Fruit fly (Drosophila melanogaster): Measurements from ENCODE around the gene Proc-R.

The Proc-R gene

DNA sequence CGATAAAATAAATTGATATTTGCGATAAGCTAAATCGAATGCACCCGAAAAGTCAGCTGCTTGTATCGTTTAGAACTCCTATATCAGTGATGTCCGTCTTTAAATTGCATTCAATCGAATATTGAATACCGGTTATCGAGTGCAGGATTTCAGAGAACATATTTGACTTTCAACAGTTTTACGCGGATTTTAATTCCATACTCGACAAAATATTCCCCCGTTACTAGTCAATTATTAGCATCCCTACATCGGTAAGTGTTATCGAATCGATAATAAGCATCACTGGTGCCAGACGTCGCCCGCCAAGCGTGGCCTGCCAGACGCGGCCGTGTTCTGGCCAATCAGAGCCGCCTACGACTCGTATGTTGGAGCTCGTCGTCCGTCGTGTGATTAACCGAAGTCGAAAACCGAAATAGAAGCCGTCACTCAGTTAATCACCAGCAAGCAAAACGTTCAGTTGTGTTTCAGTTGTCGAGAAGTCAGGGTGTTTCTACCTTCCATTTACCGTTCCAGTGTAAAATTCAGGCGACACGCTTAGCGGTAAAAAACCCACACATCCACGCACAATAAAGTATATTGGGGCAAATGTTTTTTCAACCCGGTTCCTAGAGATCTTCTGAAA is 19.8 kb upstream of the Proc-R start, which contains the start of gene ctp (continued):
- TF ChIP-seq CG11093 (GFP tag; IDR thresholded peaks at IDR 0.05) (no peak), CG13123 (GFP tag; optimal IDR thresholded peaks at IDR 0.05) (no peak), CG10979 (tag; optimal IDR thresholded peaks at IDR 0.05) (peak; percentile 28), knrl (GFP tag; IDR thresholded peaks at IDR 0.05; ENCODE audit: partially characterized antibody) (peak; percentile 38), Dfd (GFP tag; optimal IDR thresholded peaks at IDR 0.05) (no peak), CG18476 (GFP tag; optimal IDR thresholded peaks at IDR 0.05) (no peak), lab (GFP tag; optimal IDR thresholded peaks at IDR 0.05) (peak; percentile 65), CG1602 (GFP tag; optimal IDR thresholded peaks at IDR 0.05) (no peak), Myb (GFP tag; optimal IDR thresholded peaks at IDR 0.05) (peak; percentile 49), CrebB (tag; optimal IDR thresholded peaks at IDR 0.05) (peak; percentile 71), seq (GFP tag; IDR thresholded peaks at IDR 0.05) (peak; percentile 56; the same call in 1 of the 2 replicates), hth (optimal IDR thresholded peaks at IDR 0.05) (no peak), CG10431 (GFP tag; optimal IDR thresholded peaks at IDR 0.05) (peak; percentile 9), corto (GFP tag; optimal IDR thresholded peaks at IDR 0.05) (no peak), vfl (GFP tag; optimal IDR thresholded peaks at IDR 0.05) (peak; percentile 40), wor (GFP tag; IDR thresholded peaks at IDR 0.05) (no peak), CG12071 (GFP tag; optimal IDR thresholded peaks at IDR 0.05) (no peak), CG30431 (GFP tag; optimal IDR thresholded peaks at IDR 0.05) (no peak), CG42726 (GFP tag; IDR thresholded peaks at IDR 0.05; ENCODE audit: partially characterized antibody) (peak; percentile 64; the same call in 1 of the 2 replicates), pb (GFP tag; optimal IDR thresholded peaks at IDR 0.05) (no peak), Taf1 (GFP tag; IDR thresholded peaks at IDR 0.05) (no peak), bowl (GFP tag; IDR thresholded peaks at IDR 0.05) (no peak), fu2 (GFP tag; optimal IDR thresholded peaks at IDR 0.05) (peak; percentile 3), sens-2 (GFP tag; IDR thresholded peaks at IDR 0.05) (no peak), jumu (GFP tag; optimal IDR thresholded peaks at IDR 0.05) (peak; percentile 70), CG14014 (GFP tag; IDR thresholded peaks at IDR 0.05) (peak; percentile 55; the same call in 1 of the 2 replicates), Max (GFP tag; optimal IDR thresholded peaks at IDR 0.05) (no peak), HLH54F (GFP tag; optimal IDR thresholded peaks at IDR 0.05) (peak; percentile 67), CG15011 (GFP tag; optimal IDR thresholded peaks at IDR 0.05) (no peak), CG10147 (GFP tag; optimal IDR thresholded peaks at IDR 0.05) (peak; percentile 15), stc (GFP tag; IDR thresholded peaks at IDR 0.05) (no peak; the same call in 1 of the 2 replicates), NFAT (GFP tag; IDR thresholded peaks at IDR 0.05) (no peak), CG10267 (tag; optimal IDR thresholded peaks at IDR 0.05) (peak; percentile 8), CG13775 (GFP tag; optimal IDR thresholded peaks at IDR 0.05) (peak; percentile 44), usp (GFP tag; optimal IDR thresholded peaks at IDR 0.05) (no peak), CG33213 (GFP tag; optimal IDR thresholded peaks at IDR 0.05) (peak; percentile 23), Fer2 (tag; optimal IDR thresholded peaks at IDR 0.05) (no peak), NC2β (GFP tag; optimal IDR thresholded peaks at IDR 0.05) (peak; percentile 24), CG32772 (GFP tag; IDR thresholded peaks at IDR 0.05) (no peak), sim (GFP tag; IDR thresholded peaks at IDR 0.05) (no peak), HHEX (GFP tag; optimal IDR thresholded peaks at IDR 0.05) (peak; percentile 58), CG6813 (GFP tag; optimal IDR thresholded peaks at IDR 0.05) (peak; percentile 42), CG1832 (GFP tag; optimal IDR thresholded peaks at IDR 0.05) (no peak), ro (GFP tag; IDR thresholded peaks at IDR 0.05) (no peak), da (GFP tag; optimal IDR thresholded peaks at IDR 0.05) (no peak), bsh (GFP tag; optimal IDR thresholded peaks at IDR 0.05) (peak; percentile 22 to 39), CG4404 (GFP tag; IDR thresholded peaks at IDR 0.05) (peak; percentile 33; the same call in 1 of the 2 replicates), HLHmδ (GFP tag; optimal IDR thresholded peaks at IDR 0.05) (peak; percentile 28), CG2120 (GFP tag; optimal IDR thresholded peaks at IDR 0.05) (peak; percentile 80), CG3281 (GFP tag; optimal IDR thresholded peaks at IDR 0.05) (peak; percentile 31)

Measured in whole organism, embryonic.